Worm (Caenorhabditis elegans): ENCODE measurements around the gene daf-18.

DNA sequence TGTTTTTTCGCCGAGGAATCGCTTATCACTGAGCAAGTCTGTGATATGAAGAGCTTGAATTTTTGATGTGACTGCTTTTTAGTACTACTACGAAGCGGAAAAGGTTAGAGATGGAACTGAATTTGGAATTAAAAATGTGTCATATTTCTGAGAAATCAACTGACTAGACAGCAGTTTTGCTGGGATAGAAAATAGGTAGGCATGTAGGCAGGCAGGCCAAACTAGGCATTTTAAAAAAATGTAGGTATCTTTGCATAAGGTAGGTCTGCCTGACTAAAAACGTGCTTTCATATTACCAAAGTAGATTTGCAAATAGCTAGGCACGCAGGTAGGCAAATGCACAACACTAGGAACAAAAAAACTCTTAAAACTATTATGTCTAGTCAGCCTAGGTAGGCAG lies 41.6 kb upstream of the daf-18 start:
- TF ChIP-seq nhr-6 (tag; optimal IDR thresholded peaks at IDR 0.05) (no peak), zfp-3 (GFP tag; conservative IDR thresholded peaks at IDR 0.05) (no peak), snpc-4 (tag; optimal IDR thresholded peaks at IDR 0.05) (no peak), lsy-2 (tag; optimal IDR thresholded peaks at IDR 0.05) (no peak), ceh-20 (GFP tag; IDR thresholded peaks at IDR 0.05) (no peak), F37D6.2 (tag; optimal IDR thresholded peaks at IDR 0.05) (no peak), T26A8.4 (GFP tag; IDR thresholded peaks at IDR 0.05) (no peak), lin-1 (GFP tag; IDR thresholded peaks at IDR 0.05) (no peak), ceh-82 (tag; optimal IDR thresholded peaks at IDR 0.05) (no peak), nhr-28 (tag; optimal IDR thresholded peaks at IDR 0.05) (no peak)

Data from whole organism, L4 larva.